Worm (Caenorhabditis elegans) whole organism, L1 larva: Measurements from ENCODE around the gene ZK185.4.

Experiments
- C04F5.9 ChIP-seq: sonication (generic microtip); optimal IDR thresholded peaks from 2 replicates; lab custom pipeline; 2016; ENCODE audit warnings: missing genetic modification characterization, missing compliant biosample characterization
- C34B4.2 ChIP-seq: sonication (generic microtip); optimal IDR thresholded peaks from 2 replicates; lab custom pipeline; 2017; ENCODE audit warnings: mild to moderate bottlenecking, missing genetic modification characterization, missing compliant biosample characterization
- F16B12.6 ChIP-seq: fragments of 150-350 bp; optimal IDR thresholded peaks from 2 replicates; lab custom pipeline; 2014; ENCODE audit warnings: missing biosample characterization, missing genetic modification characterization
- Y116A8C.19 ChIP-seq: sonication (generic microtip); optimal IDR thresholded peaks from 2 replicates; lab custom pipeline; 2016; ENCODE audit warnings: missing compliant biosample characterization, missing genetic modification characterization, borderline replicate concordance
- aha-1 ChIP-seq: fragments of 150-350 bp; optimal IDR thresholded peaks from 2 replicates; lab custom pipeline; 2014; ENCODE audit warnings: missing biosample characterization, missing genetic modification characterization
- alr-1 ChIP-seq: fragments of 200-800 bp; sonication (Bioruptor generic); optimal IDR thresholded peaks from 2 replicates; lab custom pipeline; 2018; ENCODE audit warnings: borderline replicate concordance, mild to moderate bottlenecking, missing genetic modification characterization, missing compliant biosample characterization
- ceh-63 ChIP-seq: fragments of 200-800 bp; sonication (Bioruptor generic); optimal IDR thresholded peaks from 2 replicates; lab custom pipeline; 2018; ENCODE audit warnings: mild to moderate bottlenecking, missing genetic modification characterization, missing compliant biosample characterization
- ceh-8 ChIP-seq: fragments of 200-800 bp; sonication (Bioruptor generic); optimal IDR thresholded peaks from 2 replicates; lab custom pipeline; 2018; ENCODE audit warnings: mild to moderate bottlenecking, missing genetic modification characterization, moderate library complexity, missing compliant biosample characterization
- ceh-82 ChIP-seq, 3 experiments: fragments of 150-350 bp in 1 of 3; sonication (generic microtip) in 2 of 3; optimal IDR thresholded peaks; 2 replicates each; lab custom pipeline; 2014 to 2017; ENCODE audit warnings: missing biosample characterization in 3 of 3, missing genetic modification characterization in 3 of 3
- ceh-88 ChIP-seq: fragments of 200-800 bp; sonication (Bioruptor generic); IDR thresholded peaks from 2 replicates; pipeline ENCODE4 v1.3.6; 2022; ENCODE audit warnings: missing genetic modification characterization, missing compliant biosample characterization
- dpl-1 ChIP-seq, 3 experiments: fragments of 150-350 bp in 2 of 3; sonication (generic microtip) in 1 of 3; optimal IDR thresholded peaks; 2 replicates each; lab custom pipeline; 2014 to 2017; ENCODE audit warnings: missing biosample characterization in 3 of 3, missing genetic modification characterization in 3 of 3, missing genetic modification reagents in 3 of 3
- efl-3 ChIP-seq: fragments of 200-800 bp; sonication (Bioruptor generic); optimal IDR thresholded peaks from 2 replicates; lab custom pipeline; 2018; ENCODE audit warnings: mild to moderate bottlenecking, missing genetic modification characterization, missing compliant biosample characterization
- egl-27 ChIP-seq, 2 experiments: fragments of 150-350 bp in 1 of 2; sonication (generic microtip); optimal IDR thresholded peaks; 3 replicates each; lab custom pipeline; 2017 to 2018; ENCODE audit warnings: missing biosample characterization in 2 of 2, missing genetic modification characterization in 2 of 2, missing genetic modification reagents in 2 of 2
- elt-2 ChIP-seq: sonication (generic microtip); optimal IDR thresholded peaks from 2 replicates; lab custom pipeline; 2016; ENCODE audit warnings: missing genetic modification characterization, mild to moderate bottlenecking, inconsistent platforms, missing compliant biosample characterization, missing genetic modification reagents
- elt-3 ChIP-seq, 6 experiments: fragments of 150-350 bp in 1 of 6; sonication (generic microtip); optimal IDR thresholded peaks; 2 replicates each; lab custom pipeline; 2017 to 2018; ENCODE audit warnings: missing biosample characterization in 6 of 6, missing genetic modification characterization in 6 of 6, inconsistent platforms in 1 of 6
- fkh-10 ChIP-seq: sonication (generic microtip); optimal IDR thresholded peaks from 2 replicates; lab custom pipeline; 2017; ENCODE audit warnings: missing biosample characterization, missing genetic modification reagents, missing genetic modification characterization
- hlh-17 ChIP-seq: fragments of 200-800 bp; sonication (Bioruptor generic); optimal IDR thresholded peaks from 2 replicates; lab custom pipeline; 2018; ENCODE audit warnings: missing genetic modification characterization, mild to moderate bottlenecking, missing compliant biosample characterization, moderate library complexity, borderline replicate concordance
- hlh-4 ChIP-seq: sonication (generic microtip); optimal IDR thresholded peaks from 2 replicates; lab custom pipeline; 2016; ENCODE audit warnings: mild to moderate bottlenecking, missing genetic modification characterization, missing compliant biosample characterization
- hpl-2 ChIP-seq: fragments of 150-350 bp; optimal IDR thresholded peaks from 2 replicates; lab custom pipeline; 2014; ENCODE audit warnings: missing biosample characterization, missing genetic modification reagents, missing genetic modification characterization
- jun-1 ChIP-seq: fragments of 150-350 bp; optimal IDR thresholded peaks from 2 replicates; lab custom pipeline; 2014; ENCODE audit warnings: missing biosample characterization, missing genetic modification reagents, missing genetic modification characterization
- lin-14 ChIP-seq: fragments of 200-800 bp; sonication (Bioruptor generic); optimal IDR thresholded peaks from 2 replicates; lab custom pipeline; 2018; ENCODE audit warnings: mild to moderate bottlenecking, missing genetic modification characterization, moderate library complexity, missing compliant biosample characterization
- lin-15B ChIP-seq: fragments of 150-350 bp; sonication (generic microtip); optimal IDR thresholded peaks from 3 replicates; lab custom pipeline; 2014; ENCODE audit warnings: missing biosample characterization, missing genetic modification characterization
- lsy-2 ChIP-seq, 2 experiments: fragments of 150-350 bp; optimal IDR thresholded peaks; 2 replicates each; lab custom pipeline; 2014; ENCODE audit warnings: missing biosample characterization in 2 of 2, missing genetic modification characterization in 2 of 2
- nhr-237 ChIP-seq: fragments of 150-350 bp; optimal IDR thresholded peaks from 2 replicates; lab custom pipeline; 2014; ENCODE audit warnings: missing biosample characterization, missing genetic modification characterization
- nhr-47 ChIP-seq: sonication (generic microtip); optimal IDR thresholded peaks from 2 replicates; lab custom pipeline; 2016; ENCODE audit warnings: mild to moderate bottlenecking, missing genetic modification characterization, moderate library complexity, missing compliant biosample characterization
- nhr-71 ChIP-seq: sonication (generic microtip); optimal IDR thresholded peaks from 2 replicates; lab custom pipeline; 2016; ENCODE audit warnings: mild to moderate bottlenecking, missing genetic modification characterization, moderate library complexity, missing compliant biosample characterization
- nhr-77 ChIP-seq: fragments of 150-350 bp; optimal IDR thresholded peaks from 2 replicates; lab custom pipeline; 2014; ENCODE audit warnings: missing biosample characterization, missing genetic modification characterization
- nhr-90 ChIP-seq: sonication (generic microtip); optimal IDR thresholded peaks from 2 replicates; lab custom pipeline; 2016; ENCODE audit warnings: mild to moderate bottlenecking, missing genetic modification characterization, missing compliant biosample characterization; ENCODE audit not compliant: poor library complexity
- pag-3 ChIP-seq: sonication (generic microtip); optimal IDR thresholded peaks from 2 replicates; lab custom pipeline; 2017; ENCODE audit warnings: missing genetic modification characterization, mild to moderate bottlenecking, missing compliant biosample characterization, antibody characterized with exemption, borderline replicate concordance; ENCODE audit not compliant: insufficient read depth
- pax-3 ChIP-seq: fragments of 200-800 bp; sonication (Bioruptor generic); optimal IDR thresholded peaks from 2 replicates; lab custom pipeline; 2018; ENCODE audit warnings: mild to moderate bottlenecking, missing genetic modification characterization, moderate library complexity, missing compliant biosample characterization
- rnt-1 ChIP-seq: sonication (generic microtip); optimal IDR thresholded peaks from 2 replicates; lab custom pipeline; 2016; ENCODE audit warnings: mild to moderate bottlenecking, missing genetic modification characterization, moderate library complexity, missing compliant biosample characterization
- snpc-4 ChIP-seq: fragments of 150-350 bp; optimal IDR thresholded peaks from 2 replicates; lab custom pipeline; 2014; ENCODE audit warnings: missing biosample characterization, missing genetic modification characterization
- sptf-1 ChIP-seq: fragments of 150-350 bp; optimal IDR thresholded peaks from 2 replicates; lab custom pipeline; 2014; ENCODE audit warnings: missing biosample characterization, missing genetic modification characterization
- tlp-1 ChIP-seq: fragments of 150-350 bp; optimal IDR thresholded peaks from 2 replicates; lab custom pipeline; 2014; ENCODE audit warnings: missing biosample characterization, missing genetic modification characterization
- unc-130 ChIP-seq: fragments of 150-350 bp; optimal IDR thresholded peaks from 2 replicates; lab custom pipeline; 2017; ENCODE audit warnings: missing biosample characterization, missing genetic modification characterization, inconsistent platforms
- unc-30 ChIP-seq: sonication (generic microtip); optimal IDR thresholded peaks from 2 replicates; lab custom pipeline; 2017; ENCODE audit warnings: missing biosample characterization, missing genetic modification characterization
- unc-86 ChIP-seq: sonication (generic microtip); optimal IDR thresholded peaks from 2 replicates; lab custom pipeline; 2016; ENCODE audit warnings: missing genetic modification characterization, missing compliant biosample characterization
- vab-15 ChIP-seq: sonication (generic microtip); optimal IDR thresholded peaks from 2 replicates; lab custom pipeline; 2017; ENCODE audit warnings: missing genotype, mild to moderate bottlenecking, missing genetic modification characterization, missing compliant biosample characterization
- zag-1 ChIP-seq: fragments of 150-350 bp; optimal IDR thresholded peaks from 2 replicates; lab custom pipeline; 2014; ENCODE audit warnings: missing biosample characterization, missing genetic modification characterization
- ztf-11 ChIP-seq, 2 experiments: sonication (generic microtip); optimal IDR thresholded peaks; 2 replicates each; lab custom pipeline; 2016 to 2017; ENCODE audit warnings: missing genetic modification characterization in 2 of 2, missing biosample characterization in 1 of 2, missing compliant biosample characterization in 1 of 2

The ZK185.4 gene

ce11 chrIV:4570599-4570998 is 37.7 kb upstream of the ZK185.4 start (continued):
- TF ChIP-seq rnt-1 (tag; lab: Kevin White, UChicago) = no peak
- TF ChIP-seq pax-3 (tag; lab: Kevin White, UChicago) = no peak
- TF ChIP-seq elt-2 (tag; lab: Kevin White, UChicago) = no peak
- peak; percentile 77 for TF ChIP-seq fkh-10 (GFP tag; lab: Kevin White, UChicago)
- no peak for TF ChIP-seq hlh-4 (tag; lab: Kevin White, UChicago)
- peak; percentile 27 for TF ChIP-seq nhr-47 (tag; lab: Kevin White, UChicago)
- TF ChIP-seq hlh-17 (GFP tag; lab: Kevin White, UChicago) = no peak
- TF ChIP-seq aha-1 (tag; lab: Kevin White, UChicago) = no peak
- no peak for TF ChIP-seq nhr-237 (tag; lab: Kevin White, UChicago)
- no peak for TF ChIP-seq tlp-1 (tag; lab: Kevin White, UChicago)
- TF ChIP-seq unc-86 (tag; lab: Kevin White, UChicago) = no peak
- TF ChIP-seq pag-3 (tag; lab: Kevin White, UChicago) = no peak
- TF ChIP-seq C04F5.9 (tag; lab: Kevin White, UChicago) = no peak
- TF ChIP-seq nhr-90 (tag; lab: Kevin White, UChicago) = no peak
- no peak for TF ChIP-seq ceh-63 (GFP tag; lab: Kevin White, UChicago)
- no peak for TF ChIP-seq unc-30 (tag; lab: Kevin White, UChicago)
- TF ChIP-seq alr-1 (tag; lab: Kevin White, UChicago) = no peak
- no peak for TF ChIP-seq egl-27 (tag; optimal IDR thresholded peaks at IDR 0.05; lab: Kevin White, UChicago)
- no peak for TF ChIP-seq ceh-82 (tag; optimal IDR thresholded peaks at IDR 0.05; lab: Kevin White, UChicago)
- TF ChIP-seq zag-1 (tag; lab: Kevin White, UChicago) = no peak
- TF ChIP-seq elt-3 (tag; optimal IDR thresholded peaks at IDR 0.05; lab: Kevin White, UChicago) = no peak
- no peak for TF ChIP-seq vab-15 (tag; lab: Kevin White, UChicago)
- TF ChIP-seq snpc-4 (tag; lab: Kevin White, UChicago) = no peak
- no peak for TF ChIP-seq lin-15B (tag; lab: Kevin White, UChicago)
- no peak for TF ChIP-seq nhr-77
- no peak for TF ChIP-seq Y116A8C.19 (tag; lab: Kevin White, UChicago)
- no peak for TF ChIP-seq ceh-88 (GFP tag; lab: Robert Waterston, UW)

ce11 chrIV:4568402-4568891 is 35.5 kb upstream of the ZK185.4 start, which contains the start of gene F28E10.1:
Gene F28E10.1 (plus strand): TSS chrIV:4568841.
- TF ChIP-seq lin-14 (GFP tag; lab: Kevin White, UChicago) (peak; percentile 54), dpl-1 (GFP tag; optimal IDR thresholded peaks at IDR 0.05; lab: Kevin White, UChicago) (no peak), nhr-77 (no peak), ceh-8 (GFP tag; lab: Kevin White, UChicago) (no peak), fkh-10 (GFP tag; lab: Kevin White, UChicago) (peak; percentile 77)

ce11 chrIV:4567343-4567742 is 34.4 kb upstream of the ZK185.4 start, which contains the start of gene F28E10.4:
Gene F28E10.4 (minus strand): TSS chrIV:4567443.
- TF ChIP-seq nhr-71 (tag; lab: Kevin White, UChicago) = no peak
- no peak for TF ChIP-seq lsy-2 (tag; optimal IDR thresholded peaks at IDR 0.05; lab: Kevin White, UChicago)
- TF ChIP-seq fkh-10 (GFP tag; lab: Kevin White, UChicago) = no peak
- TF ChIP-seq rnt-1 (tag; lab: Kevin White, UChicago) = no peak
- no peak for TF ChIP-seq efl-3 (GFP tag; lab: Kevin White, UChicago)
- TF ChIP-seq ceh-82 (tag; optimal IDR thresholded peaks at IDR 0.05; lab: Kevin White, UChicago) = no peak
- no peak for TF ChIP-seq nhr-47 (tag; lab: Kevin White, UChicago)
- TF ChIP-seq lin-14 (GFP tag; lab: Kevin White, UChicago) = no peak
- TF ChIP-seq ztf-11 (tag; optimal IDR thresholded peaks at IDR 0.05; lab: Kevin White, UChicago) = no peak
- TF ChIP-seq hlh-17 (GFP tag; lab: Kevin White, UChicago) = no peak
- no peak for TF ChIP-seq unc-130 (tag; lab: Kevin White, UChicago)
- TF ChIP-seq C34B4.2 (tag; lab: Kevin White, UChicago) = no peak
- TF ChIP-seq F16B12.6 = no peak
- TF ChIP-seq hpl-2 (GFP tag; lab: Kevin White, UChicago) = no peak
- TF ChIP-seq Y116A8C.19 (tag; lab: Kevin White, UChicago) = no peak
- no peak for TF ChIP-seq sptf-1 (tag; lab: Kevin White, UChicago)
- no peak for TF ChIP-seq tlp-1 (tag; lab: Kevin White, UChicago)
- TF ChIP-seq jun-1 (tag; lab: Kevin White, UChicago) = no peak
- TF ChIP-seq unc-86 (tag; lab: Kevin White, UChicago) = no peak
